Worm (Caenorhabditis elegans) whole organism, young adult: Measurements from ENCODE around the gene rpl-38.
A peak's percentile ranks its signal among the peaks of the same experiment; 100 is the strongest.

Source experiments
- B0261.1 ChIP-seq: sonication (generic microtip); optimal IDR thresholded peaks from 2 replicates; lab custom pipeline; 2016; ENCODE audit warnings: mild to moderate bottlenecking, missing genetic modification characterization, moderate library complexity, missing compliant biosample characterization
- D2030.7 ChIP-seq: fragments of 200-800 bp; sonication (Bioruptor generic); IDR thresholded peaks from 2 replicates; pipeline ENCODE4 v1.3.6; 2022; ENCODE audit warnings: missing genetic modification reagents, missing genetic modification characterization, missing compliant biosample characterization
- F39B2.1 ChIP-seq: fragments of 200-800 bp; sonication (Bioruptor generic); IDR thresholded peaks from 2 replicates; pipeline ENCODE4 v1.3.6; 2022; ENCODE audit warnings: missing genetic modification reagents, missing genetic modification characterization, missing compliant biosample characterization
- F52B5.7 ChIP-seq: sonication (generic microtip); optimal IDR thresholded peaks from 2 replicates; lab custom pipeline; 2016; ENCODE audit warnings: mild to moderate bottlenecking, missing genetic modification characterization, missing compliant biosample characterization
- F55B11.4 ChIP-seq: sonication (generic microtip); optimal IDR thresholded peaks from 2 replicates; lab custom pipeline; 2016; ENCODE audit warnings: missing compliant biosample characterization, missing genetic modification characterization, borderline replicate concordance; ENCODE audit not compliant: insufficient read depth
- Y53F4B.3 ChIP-seq: fragments of 200-800 bp; sonication (Bioruptor generic); IDR thresholded peaks from 2 replicates; pipeline ENCODE4 v1.3.6; 2022; ENCODE audit warnings: missing genetic modification reagents, missing genetic modification characterization, missing compliant biosample characterization
- Y56A3A.18 ChIP-seq: fragments of 200-800 bp; sonication (Bioruptor generic); IDR thresholded peaks from 2 replicates; pipeline ENCODE4 v1.3.6; 2022; ENCODE audit warnings: missing genetic modification reagents, missing genetic modification characterization, missing compliant biosample characterization
- ama-1 ChIP-seq, 3 experiments: fragments of 150-350 bp in 1 of 3; sonication (generic microtip) in 2 of 3; optimal IDR thresholded peaks; 2 replicates each; lab custom pipeline; 2014 to 2018; ENCODE audit warnings: missing biosample characterization in 2 of 3, missing genetic modification characterization in 2 of 3, missing genetic modification reagents in 2 of 3
- attf-5 ChIP-seq: fragments of 200-800 bp; sonication (Bioruptor generic); optimal IDR thresholded peaks from 2 replicates; lab custom pipeline; 2018; ENCODE audit warnings: mild to moderate bottlenecking, missing genetic modification characterization, missing compliant biosample characterization
- cebp-2 ChIP-seq: fragments of 200-800 bp; sonication (Bioruptor generic); IDR thresholded peaks from 2 replicates; pipeline ENCODE4 v1.3.6; 2022; ENCODE audit warnings: missing genetic modification characterization, missing compliant biosample characterization
- ceh-100 ChIP-seq: fragments of 200-800 bp; sonication (Bioruptor generic); IDR thresholded peaks from 2 replicates; pipeline ENCODE4 v1.3.6; 2022; ENCODE audit warnings: missing genetic modification reagents, missing genetic modification characterization, missing compliant biosample characterization
- ceh-27 ChIP-seq: fragments of 200-800 bp; sonication (Bioruptor generic); optimal IDR thresholded peaks from 2 replicates; lab custom pipeline; 2018; ENCODE audit warnings: mild to moderate bottlenecking, missing genetic modification characterization, moderate library complexity, missing compliant biosample characterization
- chd-7 ChIP-seq: sonication (generic microtip); optimal IDR thresholded peaks from 2 replicates; lab custom pipeline; 2016; ENCODE audit warnings: mild to moderate bottlenecking, missing genetic modification characterization, moderate library complexity, missing compliant biosample characterization
- die-1 ChIP-seq: sonication (generic microtip); optimal IDR thresholded peaks from 2 replicates; lab custom pipeline; 2016; ENCODE audit warnings: missing genotype, mild to moderate bottlenecking, missing genetic modification characterization, missing compliant biosample characterization
- him-1 ChIP-seq: sonication (generic microtip); optimal IDR thresholded peaks from 2 replicates; lab custom pipeline; 2016; ENCODE audit warnings: missing genotype, missing genetic modification reagents, missing genetic modification characterization, missing compliant biosample characterization
- hmg-1.2 ChIP-seq: fragments of 200-800 bp; sonication (Bioruptor generic); IDR thresholded peaks from 2 replicates; pipeline ENCODE4 v1.3.6; 2022; ENCODE audit warnings: missing genetic modification reagents, missing genetic modification characterization, missing compliant biosample characterization
- hsf-1 ChIP-seq: fragments of 200-800 bp; sonication (Bioruptor generic); IDR thresholded peaks from 2 replicates; pipeline ENCODE4 v1.3.6; 2022; ENCODE audit warnings: missing genetic modification reagents, missing genetic modification characterization, missing compliant biosample characterization
- let-526 ChIP-seq: fragments of 200-800 bp; sonication (Bioruptor generic); IDR thresholded peaks from 2 replicates; pipeline ENCODE4 v1.3.6; 2022; ENCODE audit warnings: missing genetic modification reagents, missing genetic modification characterization, missing compliant biosample characterization
- lin-26 ChIP-seq: fragments of 200-800 bp; sonication (Bioruptor generic); IDR thresholded peaks from 2 replicates; pipeline ENCODE4 v1.3.6; 2022; ENCODE audit warnings: missing genetic modification reagents, missing genetic modification characterization, missing compliant biosample characterization
- lsl-1 ChIP-seq: fragments of 200-800 bp; sonication (Bioruptor generic); optimal IDR thresholded peaks from 2 replicates; lab custom pipeline; 2018; ENCODE audit warnings: mild to moderate bottlenecking, missing genetic modification characterization, moderate library complexity, missing compliant biosample characterization
- madf-6 ChIP-seq: fragments of 200-800 bp; sonication (Bioruptor generic); IDR thresholded peaks from 2 replicates; pipeline ENCODE4 v1.3.6; 2022; ENCODE audit warnings: missing genetic modification reagents, missing genetic modification characterization, missing compliant biosample characterization
- mcd-1 ChIP-seq: fragments of 200-800 bp; sonication (Bioruptor generic); IDR thresholded peaks from 2 replicates; pipeline ENCODE4 v1.3.6; 2022; ENCODE audit warnings: missing genetic modification reagents, missing genetic modification characterization, missing compliant biosample characterization
- nfyb-1 ChIP-seq: fragments of 200-800 bp; sonication (Bioruptor generic); IDR thresholded peaks from 2 replicates; pipeline ENCODE4 v1.3.6; 2022; ENCODE audit warnings: missing genetic modification reagents, missing genetic modification characterization, missing compliant biosample characterization
- nhr-179 ChIP-seq: sonication (generic microtip); optimal IDR thresholded peaks from 2 replicates; lab custom pipeline; 2016; ENCODE audit warnings: mild to moderate bottlenecking, missing genetic modification characterization, missing compliant biosample characterization
- nhr-90 ChIP-seq: sonication (generic microtip); optimal IDR thresholded peaks from 2 replicates; lab custom pipeline; 2016; ENCODE audit warnings: missing genotype, mild to moderate bottlenecking, missing genetic modification characterization, missing compliant biosample characterization
- rcor-1 ChIP-seq: fragments of 200-800 bp; sonication (Bioruptor generic); IDR thresholded peaks from 2 replicates; pipeline ENCODE4 v1.3.6; 2022; ENCODE audit warnings: missing genetic modification reagents, missing genetic modification characterization, missing compliant biosample characterization
- rec-8 ChIP-seq, 2 experiments: sonication (generic microtip); optimal IDR thresholded peaks; 2 replicates each; lab custom pipeline; 2016; ENCODE audit warnings: mild to moderate bottlenecking in 2 of 2, missing genetic modification characterization in 2 of 2, missing genetic modification reagents in 2 of 2, missing genotype in 2 of 2, missing biosample characterization in 1 of 2, missing compliant biosample characterization in 1 of 2, moderate library complexity in 1 of 2
- rpc-1 ChIP-seq, 2 experiments: fragments of 150-350 bp in 1 of 2; sonication (generic microtip) in 1 of 2; optimal IDR thresholded peaks; 2 replicates each; lab custom pipeline; 2014 to 2018; ENCODE audit warnings: missing biosample characterization in 1 of 2, missing genetic modification characterization in 1 of 2, missing genetic modification reagents in 1 of 2, missing genotype in 1 of 2
- sdz-38 ChIP-seq: sonication (generic microtip); optimal IDR thresholded peaks from 2 replicates; lab custom pipeline; 2016; ENCODE audit warnings: missing genotype, missing genetic modification characterization, missing compliant biosample characterization
- snpc-4 ChIP-seq, 5 experiments: fragments of 150-350 bp in 1 of 5; sonication (generic microtip) in 4 of 5; optimal IDR thresholded peaks; 2 replicates each; lab custom pipeline; 2014 to 2018; ENCODE audit warnings: missing genetic modification characterization in 5 of 5, missing biosample characterization in 3 of 5, antibody characterized with exemption in 2 of 5, mild to moderate bottlenecking in 2 of 5, missing compliant biosample characterization in 2 of 5, missing genotype in 2 of 5, moderate library complexity in 2 of 5, missing genetic modification reagents in 1 of 5
- tbp1 ChIP-seq: fragments of 200-800 bp; sonication (Bioruptor generic); optimal IDR thresholded peaks from 2 replicates; lab custom pipeline; 2018; ENCODE audit warnings: mild to moderate bottlenecking, missing genetic modification characterization, missing compliant biosample characterization
- xnd-1 ChIP-seq: sonication (generic microtip); optimal IDR thresholded peaks from 2 replicates; lab custom pipeline; 2016; ENCODE audit warnings: missing genotype, missing genetic modification reagents, missing genetic modification characterization, missing compliant biosample characterization
- zim-3 ChIP-seq: sonication (generic microtip); optimal IDR thresholded peaks from 2 replicates; lab custom pipeline; 2017; ENCODE audit warnings: mild to moderate bottlenecking, missing genetic modification characterization, moderate library complexity, missing compliant biosample characterization
- ztf-18 ChIP-seq: sonication (generic microtip); optimal IDR thresholded peaks from 2 replicates; lab custom pipeline; 2016; ENCODE audit warnings: missing genotype, mild to moderate bottlenecking, missing genetic modification characterization, missing compliant biosample characterization
- ztf-28 ChIP-seq: fragments of 200-800 bp; sonication (Bioruptor generic); IDR thresholded peaks from 2 replicates; pipeline ENCODE4 v1.3.6; 2022; ENCODE audit warnings: missing genetic modification reagents, missing genetic modification characterization, missing compliant biosample characterization
- ztf-3 ChIP-seq: fragments of 200-800 bp; sonication (Bioruptor generic); optimal IDR thresholded peaks from 2 replicates; lab custom pipeline; 2018; ENCODE audit warnings: mild to moderate bottlenecking, missing genetic modification characterization, missing compliant biosample characterization

rpl-38 gene

DNA sequence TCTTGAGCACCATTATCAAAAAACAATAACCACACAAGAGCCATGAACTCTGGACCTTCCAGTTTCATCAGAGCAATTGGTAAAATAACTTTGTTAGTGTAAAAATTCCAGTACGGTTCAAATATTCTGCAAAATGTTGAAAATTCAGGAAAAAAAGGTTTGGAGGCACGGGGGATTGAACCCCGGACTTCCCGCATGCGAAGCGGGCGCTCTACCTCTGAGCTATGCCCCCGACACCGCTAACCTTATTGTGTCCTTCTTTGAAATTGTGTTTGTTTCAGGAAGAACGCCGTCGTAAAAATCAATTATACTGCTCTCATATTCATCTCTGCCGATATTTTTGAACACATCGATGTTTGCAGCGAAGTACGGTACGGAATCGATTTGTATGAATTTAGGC is 32.1 kb upstream of the rpl-38 start (continued):
- no peak for TF ChIP-seq zim-3 (tag; lab: Kevin White, UChicago)
- TF ChIP-seq attf-5 (GFP tag; lab: Kevin White, UChicago) = peak; percentile 20
- no peak for TF ChIP-seq xnd-1
- peak; percentile 47; the same call in 1 of the 2 replicates for TF ChIP-seq ceh-100 (GFP tag; lab: Robert Waterston, UW)
- no peak for TF ChIP-seq mcd-1
- TF ChIP-seq lsl-1 (GFP tag; lab: Kevin White, UChicago) = peak; percentile 27
- TF ChIP-seq let-526 (GFP tag; lab: Robert Waterston, UW) = no peak
- no peak for TF ChIP-seq F55B11.4
- TF ChIP-seq nhr-90 (tag; lab: Kevin White, UChicago) = peak; percentile 63
- TF ChIP-seq hmg-1.2 (GFP tag; lab: Robert Waterston, UW) = peak; percentile 49
- TF ChIP-seq nhr-179 = no peak
- peak; percentile 41 for TF ChIP-seq ztf-18
- no peak for TF ChIP-seq F39B2.1
- TF ChIP-seq cebp-2 = no peak
- peak; percentile 78 for TF ChIP-seq D2030.7 (GFP tag; lab: Robert Waterston, UW)
- TF ChIP-seq B0261.1 = peak; percentile 83
- TF ChIP-seq rec-8 (tag; optimal IDR thresholded peaks at IDR 0.05; lab: Kevin White, UChicago) = peak in 1 of 2 experiments; percentile 53

DNA sequence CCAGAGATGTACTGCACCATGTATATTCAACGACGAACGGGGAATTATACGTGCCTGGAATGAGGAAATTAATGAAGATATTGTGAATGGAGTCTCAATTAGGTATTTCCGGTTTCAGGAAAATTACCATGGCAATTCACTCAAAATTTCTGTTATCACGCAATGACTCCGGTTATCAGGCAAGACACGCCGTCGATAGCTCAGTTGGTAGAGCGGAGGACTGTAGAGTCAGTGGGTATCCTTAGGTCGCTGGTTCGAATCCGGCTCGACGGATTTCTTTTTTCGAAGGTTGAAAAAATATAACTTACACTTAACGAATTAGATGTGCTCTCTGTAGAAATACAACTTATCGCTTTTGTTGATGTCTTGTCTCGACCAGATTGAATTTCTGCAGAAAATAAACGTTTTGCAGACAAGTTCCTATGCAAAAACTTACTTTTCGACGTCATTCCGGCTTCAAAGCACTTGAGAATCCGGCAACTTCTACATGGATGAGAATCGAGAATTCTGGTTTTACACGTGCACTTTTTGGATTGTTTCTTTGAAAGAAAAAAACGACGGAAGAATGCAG is 31.4 kb upstream of the rpl-38 start:
- TF ChIP-seq sdz-38 (no peak), ztf-18 (peak; percentile 29), hmg-1.2 (GFP tag; lab: Robert Waterston, UW) (peak; percentile 28), lin-26 (GFP tag; lab: Robert Waterston, UW) (peak; percentile 72), rcor-1 (peak; percentile 26; the same call in 1 of the 2 replicates), chd-7 (no peak), die-1 (peak; percentile 59), ztf-3 (GFP tag; lab: Kevin White, UChicago) (no peak), snpc-4 (GFP tag; optimal IDR thresholded peaks at IDR 0.05; lab: Kevin White, UChicago) (peak; percentile 11), snpc-4 (tag; optimal IDR thresholded peaks at IDR 0.05; lab: Kevin White, UChicago) (no peak), F52B5.7 (tag; lab: Kevin White, UChicago) (no peak), ama-1 (optimal IDR thresholded peaks at IDR 0.05; lab: Kevin White, UChicago) (no peak), ama-1 (GFP tag; optimal IDR thresholded peaks at IDR 0.05; lab: Kevin White, UChicago) (peak in 1 of 2 experiments; percentile 47), nfyb-1 (GFP tag; lab: Robert Waterston, UW) (no peak), madf-6 (GFP tag; lab: Robert Waterston, UW) (peak; percentile 40; the same call in 1 of the 2 replicates), ztf-28 (GFP tag; lab: Robert Waterston, UW) (no peak), nhr-90 (tag; lab: Kevin White, UChicago) (peak; percentile 52), Y53F4B.3 (GFP tag; lab: Robert Waterston, UW) (no peak), tbp1 (GFP tag; lab: Kevin White, UChicago) (peak; percentile 86), D2030.7 (GFP tag; lab: Robert Waterston, UW) (peak; percentile 40), B0261.1 (peak; percentile 53), Y56A3A.18 (GFP tag; lab: Robert Waterston, UW) (no peak), hsf-1 (GFP tag; lab: Robert Waterston, UW) (0 out of 2 replicates have a peak, but pooled peaks have one; percentile 42), him-1 (tag; lab: Kevin White, UChicago) (peak; percentile 57), rpc-1 (optimal IDR thresholded peaks at IDR 0.05; lab: Kevin White, UChicago) (peak; percentile 60), rpc-1 (tag; optimal IDR thresholded peaks at IDR 0.05; lab: Kevin White, UChicago) (peak; percentile 76), ceh-27 (GFP tag; lab: Kevin White, UChicago) (no peak)
